Fruit fly (Drosophila melanogaster) whole organism, pupa: ENCODE measurements around the gene CG42521.

ENCODE experiments used
- CG10348 ChIP-seq: fragments of 200-800 bp; sonication (Bioruptor generic); IDR thresholded peaks from 2 replicates; pipeline ENCODE4 v1.3.6; 2022; ENCODE audit warnings: missing biosample characterization, missing genetic modification characterization
- CG12605 ChIP-seq: fragments of 200-800 bp; sonication (Bioruptor generic); IDR thresholded peaks from 2 replicates; pipeline ENCODE4 v1.3.6; 2022; ENCODE audit warnings: missing biosample characterization, missing genetic modification characterization
- CG13204 ChIP-seq: fragments of 200-800 bp; sonication (Bioruptor generic); optimal IDR thresholded peaks from 2 replicates; lab custom pipeline; 2018; ENCODE audit warnings: missing biosample characterization, mild to moderate bottlenecking, missing genetic modification characterization, moderate library complexity
- CG14655 ChIP-seq: fragments of 200-800 bp; sonication (Bioruptor generic); optimal IDR thresholded peaks from 3 replicates; lab custom pipeline; 2017; ENCODE audit warnings: mild to moderate bottlenecking, missing biosample characterization, missing genetic modification reagents, missing genetic modification characterization
- CG15710 ChIP-seq: fragments of 200-800 bp; sonication (Bioruptor generic); optimal IDR thresholded peaks from 2 replicates; lab custom pipeline; 2018; ENCODE audit warnings: missing biosample characterization, mild to moderate bottlenecking, missing genetic modification characterization, moderate library complexity
- CG17806 ChIP-seq: fragments of 200-800 bp; sonication (Bioruptor generic); optimal IDR thresholded peaks from 2 replicates; lab custom pipeline; 2018; ENCODE audit warnings: missing biosample characterization, mild to moderate bottlenecking, missing genetic modification characterization, moderate library complexity
- CG32121 ChIP-seq: fragments of 200-800 bp; sonication (Bioruptor generic); IDR thresholded peaks from 2 replicates; pipeline ENCODE4 v1.3.6; 2022; ENCODE audit warnings: missing biosample characterization, missing genetic modification characterization
- CG34367 ChIP-seq: fragments of 200-800 bp; sonication (Bioruptor generic); optimal IDR thresholded peaks from 2 replicates; lab custom pipeline; 2018; ENCODE audit warnings: missing biosample characterization, mild to moderate bottlenecking, missing genetic modification characterization
- CG4496 ChIP-seq: fragments of 200-800 bp; sonication (Bioruptor generic); IDR thresholded peaks from 3 replicates; pipeline ENCODE4 v1.3.6; 2022; ENCODE audit warnings: missing biosample characterization, missing genetic modification characterization
- CG8159 ChIP-seq: fragments of 200-800 bp; sonication (Bioruptor generic); optimal IDR thresholded peaks from 3 replicates; lab custom pipeline; 2018; ENCODE audit warnings: missing biosample characterization, mild to moderate bottlenecking, missing genetic modification characterization, moderate library complexity
- CG8301 ChIP-seq: fragments of 200-800 bp; sonication (Bioruptor generic); optimal IDR thresholded peaks from 2 replicates; lab custom pipeline; 2018; ENCODE audit warnings: missing biosample characterization, mild to moderate bottlenecking, missing genetic modification characterization
- CG9948 ChIP-seq: fragments of 200-800 bp; sonication (Bioruptor generic); optimal IDR thresholded peaks from 2 replicates; lab custom pipeline; 2018; ENCODE audit warnings: missing biosample characterization, mild to moderate bottlenecking, missing genetic modification characterization, moderate library complexity
- D1 ChIP-seq: fragments of 200-800 bp; sonication (Bioruptor generic); optimal IDR thresholded peaks from 2 replicates; lab custom pipeline; 2018; ENCODE audit warnings: missing biosample characterization, mild to moderate bottlenecking, missing genetic modification characterization, moderate library complexity
- EcR ChIP-seq: fragments of 200-800 bp; sonication (Bioruptor generic); optimal IDR thresholded peaks from 3 replicates; lab custom pipeline; 2019; ENCODE audit warnings: missing biosample characterization, missing genetic modification characterization, mild to moderate bottlenecking, moderate library complexity, missing genetic modification reagents
- Ets98B ChIP-seq: fragments of 200-800 bp; sonication (Bioruptor generic); IDR thresholded peaks from 2 replicates; pipeline ENCODE4 v1.3.6; 2022; ENCODE audit warnings: missing biosample characterization, missing genetic modification characterization
- Pif1A ChIP-seq: fragments of 200-800 bp; sonication (Bioruptor generic); optimal IDR thresholded peaks from 3 replicates; lab custom pipeline; 2016; ENCODE audit warnings: missing biosample characterization, missing genetic modification characterization
- Pif1B ChIP-seq: fragments of 200-800 bp; sonication (Bioruptor generic); optimal IDR thresholded peaks from 3 replicates; lab custom pipeline; 2016; ENCODE audit warnings: missing biosample characterization, missing genetic modification characterization
- Snoo ChIP-seq: fragments of 200-800 bp; sonication (Bioruptor generic); optimal IDR thresholded peaks from 3 replicates; lab custom pipeline; 2017; ENCODE audit warnings: missing biosample characterization, mild to moderate bottlenecking, missing genetic modification characterization, inconsistent platforms
- fd96Ca ChIP-seq: fragments of 200-800 bp; sonication (Bioruptor generic); IDR thresholded peaks from 3 replicates; pipeline ENCODE4 v1.3.6; 2022; ENCODE audit warnings: missing biosample characterization, missing genetic modification characterization
- gl ChIP-seq: fragments of 200-800 bp; sonication (Bioruptor generic); optimal IDR thresholded peaks from 2 replicates; lab custom pipeline; 2018; ENCODE audit warnings: missing biosample characterization, mild to moderate bottlenecking, missing genetic modification characterization
- rn ChIP-seq: fragments of 200-800 bp; sonication (Bioruptor generic); IDR thresholded peaks from 2 replicates; pipeline ENCODE4 v1.3.6; 2022; ENCODE audit warnings: missing biosample characterization, missing genetic modification characterization

Gene CG42521

dm6 chr3L:10654439-10654838 is 31.1 kb upstream of the CG42521 start:
- TF ChIP-seq Pif1A (no peak), CG12605 (GFP tag; lab: Robert Waterston, UW) (no peak), Ets98B (GFP tag; lab: Robert Waterston, UW) (no peak), fd96Ca (GFP tag; lab: Robert Waterston, UW) (no peak), CG9948 (tag; lab: Kevin White, UChicago) (no peak), CG15710 (tag; lab: Kevin White, UChicago) (no peak), CG34367 (tag; lab: Kevin White, UChicago) (no peak), Pif1B (GFP tag; lab: Kevin White, UChicago) (no peak), CG4496 (no peak), rn (no peak), D1 (tag; lab: Kevin White, UChicago) (no peak), CG17806 (tag; lab: Kevin White, UChicago) (no peak), Snoo (no peak), CG32121 (no peak)
- TF ChIP-seq, all 21 proteins: peak for 0

DNA sequence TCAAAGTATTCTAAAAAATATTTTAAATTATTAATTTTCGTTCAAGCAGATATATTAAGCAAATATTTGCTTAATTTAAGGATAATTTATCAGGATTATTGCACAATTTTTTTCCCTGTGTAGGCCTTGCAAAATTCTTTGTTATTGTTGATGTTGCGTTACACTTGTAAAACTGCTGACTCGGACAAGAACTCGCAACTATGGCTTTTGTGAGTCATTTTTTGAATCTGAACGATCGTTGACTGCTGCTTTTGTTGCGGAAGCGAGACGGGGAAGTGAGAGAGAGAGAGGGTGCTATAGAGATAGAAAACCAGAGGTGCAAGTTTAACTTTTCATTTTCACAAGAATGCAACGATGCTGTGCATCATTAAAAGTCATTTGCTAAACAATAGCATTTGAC is 29.1 kb upstream of the CG42521 start:
- TF ChIP-seq CG8159 (peak; percentile 16), CG32121 (no peak), EcR (GFP tag; lab: Kevin White, UChicago) (peak; percentile 48)

dm6 chr3L:10651271-10651670 is 27.9 kb upstream of the CG42521 start:
- TF ChIP-seq CG8159, result no peak
- TF ChIP-seq CG12605 (GFP tag; lab: Robert Waterston, UW), result no peak
- no peak for TF ChIP-seq Pif1B (GFP tag; lab: Kevin White, UChicago)
- TF ChIP-seq Snoo, result no peak
- no peak for TF ChIP-seq CG10348
- TF ChIP-seq CG9948 (tag; lab: Kevin White, UChicago), result no peak
- no peak for TF ChIP-seq EcR (GFP tag; lab: Kevin White, UChicago)
- TF ChIP-seq fd96Ca (GFP tag; lab: Robert Waterston, UW), result no peak
- no peak for TF ChIP-seq CG32121
- no peak for TF ChIP-seq CG15710 (tag; lab: Kevin White, UChicago)
- TF ChIP-seq CG8301 (tag; lab: Kevin White, UChicago), result no peak
- TF ChIP-seq, all 21 proteins: peak for 0

DNA sequence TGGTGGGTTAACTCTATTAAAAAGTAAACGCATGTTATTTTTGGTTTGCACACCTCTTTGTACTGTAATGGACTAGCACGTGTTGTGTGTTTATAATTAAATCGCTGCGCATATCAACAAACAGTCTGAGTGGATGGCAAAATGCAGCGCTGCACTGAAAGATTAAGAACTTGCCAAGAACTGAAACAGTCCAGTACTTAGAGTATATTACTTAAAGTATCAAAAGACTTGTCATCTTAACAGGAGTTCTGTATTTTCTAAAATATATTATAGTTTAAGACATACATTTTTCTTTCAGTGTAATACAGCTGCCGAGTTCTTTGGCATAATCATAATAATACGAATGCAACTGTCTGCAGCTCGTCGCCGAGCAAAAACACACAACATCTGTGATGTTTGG is 25.1 kb upstream of the CG42521 start:
- TF ChIP-seq Ets98B (GFP tag; lab: Robert Waterston, UW) (peak; percentile 62), rn (no peak), D1 (tag; lab: Kevin White, UChicago) (no peak), Pif1A (peak; percentile 63), CG9948 (tag; lab: Kevin White, UChicago) (peak; percentile 22), CG10348 (no peak), CG34367 (tag; lab: Kevin White, UChicago) (peak; percentile 48), Pif1B (GFP tag; lab: Kevin White, UChicago) (peak; percentile 35), CG4496 (peak; percentile 70; the same call in 2 of the 3 replicates), gl (peak; percentile 15), Snoo (no peak), CG17806 (tag; lab: Kevin White, UChicago) (peak; percentile 50), CG15710 (tag; lab: Kevin White, UChicago) (peak; percentile 39), EcR (GFP tag; lab: Kevin White, UChicago) (no peak), CG12605 (GFP tag; lab: Robert Waterston, UW) (peak; percentile 51; the same call in 1 of the 2 replicates), CG8159 (no peak), CG14655 (GFP tag; lab: Kevin White, UChicago) (peak; percentile 45), CG32121 (peak; percentile 47), CG13204 (GFP tag; lab: Kevin White, UChicago) (no peak), CG8301 (tag; lab: Kevin White, UChicago) (peak; percentile 53), fd96Ca (GFP tag; lab: Robert Waterston, UW) (0 out of 3 replicates have a peak, but pooled peaks have one; percentile 51)
- TF ChIP-seq, all 21 proteins: peak for 14

dm6 chr3L:10647158-10647557 is 23.8 kb upstream of the CG42521 start:
- TF ChIP-seq Pif1A (no peak), EcR (GFP tag; lab: Kevin White, UChicago) (no peak), D1 (tag; lab: Kevin White, UChicago) (no peak), Pif1B (GFP tag; lab: Kevin White, UChicago) (no peak), gl (no peak), CG32121 (no peak), CG8301 (tag; lab: Kevin White, UChicago) (no peak), CG8159 (no peak), CG14655 (GFP tag; lab: Kevin White, UChicago) (no peak), CG10348 (no peak), CG13204 (GFP tag; lab: Kevin White, UChicago) (no peak), CG34367 (tag; lab: Kevin White, UChicago) (no peak), CG12605 (GFP tag; lab: Robert Waterston, UW) (no peak), rn (no peak), CG17806 (tag; lab: Kevin White, UChicago) (no peak)

DNA sequence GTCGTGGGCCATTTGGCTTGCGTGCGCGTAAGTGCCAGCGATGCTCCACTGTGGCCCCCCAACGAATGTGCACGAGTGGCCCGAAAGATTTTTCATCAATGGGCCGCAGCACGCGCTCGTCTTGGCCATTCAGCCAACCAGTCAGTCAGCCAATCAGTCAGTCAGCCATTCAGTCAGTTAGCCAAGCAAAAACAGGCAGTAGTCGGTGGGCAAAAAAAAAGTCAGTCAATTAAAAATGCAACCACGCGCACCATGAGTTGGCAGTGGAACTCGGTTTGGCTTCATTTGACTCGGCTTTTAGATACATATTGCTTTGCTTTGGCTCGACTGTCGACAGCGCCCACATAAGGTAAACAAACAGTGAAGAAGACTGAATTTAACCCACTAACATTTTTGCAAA is 22.6 kb upstream of the CG42521 start:
- TF ChIP-seq Ets98B (GFP tag; lab: Robert Waterston, UW) (no peak; the same call in 1 of the 2 replicates), CG4496 (0 out of 3 replicates have a peak, but pooled peaks have one; percentile 54)

dm6 chr3L:10643228-10643627 is 19.9 kb upstream of the CG42521 start, which contains the start of gene CG14153:
CG14153 (plus strand) TSS chr3L:10643528.
- TF ChIP-seq CG17806 (tag; lab: Kevin White, UChicago) (no peak), CG15710 (tag; lab: Kevin White, UChicago) (no peak), Pif1B (GFP tag; lab: Kevin White, UChicago) (no peak), CG13204 (GFP tag; lab: Kevin White, UChicago) (no peak), CG4496 (no peak), CG14655 (GFP tag; lab: Kevin White, UChicago) (no peak), Snoo (no peak), fd96Ca (GFP tag; lab: Robert Waterston, UW) (no peak), CG10348 (no peak), CG34367 (tag; lab: Kevin White, UChicago) (no peak), CG8301 (tag; lab: Kevin White, UChicago) (no peak)
